Worm (Caenorhabditis elegans) whole organism, L4 larva: ENCODE measurements around the gene C26E1.2.
A peak's percentile ranks its signal among the peaks of the same experiment; 100 is the strongest.

Experiments
- F10B5.3 ChIP-seq: sonication (generic microtip); optimal IDR thresholded peaks from 2 replicates; lab custom pipeline; 2016; ENCODE audit warnings: mild to moderate bottlenecking, missing genetic modification characterization, missing compliant biosample characterization
- F44E2.7 ChIP-seq: fragments of 200-800 bp; sonication (Bioruptor generic); IDR thresholded peaks from 2 replicates; pipeline ENCODE4 v2.1.2; 2022; ENCODE audit warnings: missing genetic modification characterization, missing compliant biosample characterization
- T20F7.1 ChIP-seq: fragments of 200-800 bp; sonication (Bioruptor generic); optimal IDR thresholded peaks from 2 replicates; lab custom pipeline; 2018; ENCODE audit warnings: mild to moderate bottlenecking, missing genetic modification characterization, missing compliant biosample characterization
- aha-1 ChIP-seq: fragments of 150-350 bp; peaks from one replicate; lab custom pipeline; 2014; ENCODE audit warnings: missing biosample characterization, missing genetic modification characterization
- attf-4 ChIP-seq: sonication (generic microtip); optimal IDR thresholded peaks from 3 replicates; lab custom pipeline; 2017; ENCODE audit warnings: missing biosample characterization, missing genetic modification characterization
- ceh-20 ChIP-seq: fragments of 200-800 bp; sonication (Bioruptor generic); IDR thresholded peaks from 2 replicates; pipeline ENCODE4 v1.3.6; 2022; ENCODE audit warnings: missing genetic modification reagents, missing genetic modification characterization, missing compliant biosample characterization
- ceh-32 ChIP-seq: sonication (generic microtip); optimal IDR thresholded peaks from 2 replicates; lab custom pipeline; 2016; ENCODE audit warnings: mild to moderate bottlenecking, missing genetic modification characterization, missing compliant biosample characterization; ENCODE audit not compliant: poor library complexity
- ceh-62 ChIP-seq: sonication (generic microtip); optimal IDR thresholded peaks from 2 replicates; lab custom pipeline; 2017; ENCODE audit warnings: missing biosample characterization, missing genetic modification characterization
- ceh-82 ChIP-seq: sonication (generic microtip); optimal IDR thresholded peaks from 2 replicates; lab custom pipeline; 2017; ENCODE audit warnings: missing biosample characterization, missing genetic modification characterization
- daf-16 ChIP-seq, 3 experiments: sonication (generic microtip); optimal IDR thresholded peaks; 2 replicates each; lab custom pipeline; 2016 to 2017; ENCODE audit warnings: missing genetic modification characterization in 3 of 3, missing genetic modification reagents in 3 of 3, mild to moderate bottlenecking in 2 of 3, missing compliant biosample characterization in 2 of 3, missing biosample characterization in 1 of 3, moderate library complexity in 1 of 3
- dmd-6 ChIP-seq: fragments of 200-800 bp; sonication (Bioruptor generic); IDR thresholded peaks from 2 replicates; pipeline ENCODE4 v1.3.6; 2022; ENCODE audit warnings: missing genetic modification reagents, missing genetic modification characterization, missing compliant biosample characterization
- dmd-8 ChIP-seq: fragments of 200-800 bp; sonication (Bioruptor generic); IDR thresholded peaks from 2 replicates; pipeline ENCODE4 v1.3.6; 2022; ENCODE audit warnings: missing genetic modification characterization, missing compliant biosample characterization
- dmd-9 ChIP-seq: fragments of 200-800 bp; sonication (Bioruptor generic); IDR thresholded peaks from 2 replicates; pipeline ENCODE4 v1.3.6; 2022; ENCODE audit warnings: missing genetic modification reagents, missing genetic modification characterization, missing compliant biosample characterization
- dve-1 ChIP-seq: sonication (generic microtip); optimal IDR thresholded peaks from 2 replicates; lab custom pipeline; 2017; ENCODE audit warnings: antibody characterized with exemption, mild to moderate bottlenecking, missing genetic modification characterization, missing compliant biosample characterization; ENCODE audit not compliant: insufficient read depth
- egl-27 ChIP-seq: sonication (generic microtip); optimal IDR thresholded peaks from 3 replicates; lab custom pipeline; 2017; ENCODE audit warnings: missing biosample characterization, missing genetic modification reagents, missing genetic modification characterization
- fos-1 ChIP-seq: fragments of 150-350 bp; optimal IDR thresholded peaks from 2 replicates; lab custom pipeline; 2014; ENCODE audit warnings: missing biosample characterization, missing genetic modification characterization
- hif-1 ChIP-seq, 2 experiments: sonication (generic microtip); optimal IDR thresholded peaks; 2 replicates each; lab custom pipeline; 2016 to 2017; ENCODE audit warnings: missing compliant biosample characterization in 2 of 2, missing genetic modification characterization in 2 of 2, missing genetic modification reagents in 2 of 2, missing genotype in 2 of 2, mild to moderate bottlenecking in 1 of 2
- hmg-1.1 ChIP-seq: fragments of 200-800 bp; sonication (Bioruptor generic); IDR thresholded peaks from 2 replicates; pipeline ENCODE4 v1.3.6; 2022; ENCODE audit warnings: missing genetic modification reagents, missing genetic modification characterization, missing compliant biosample characterization
- lin-29 ChIP-seq: fragments of 200-800 bp; sonication (Bioruptor generic); IDR thresholded peaks from 2 replicates; pipeline ENCODE4 v1.3.6; 2022; ENCODE audit warnings: missing genetic modification reagents, missing genetic modification characterization, missing compliant biosample characterization
- lin-38 ChIP-seq: fragments of 200-800 bp; sonication (Bioruptor generic); IDR thresholded peaks from 2 replicates; pipeline ENCODE4 v1.3.6; 2022; ENCODE audit warnings: missing genetic modification reagents, missing genetic modification characterization, missing compliant biosample characterization
- lir-3 ChIP-seq: sonication (generic microtip); optimal IDR thresholded peaks from 2 replicates; lab custom pipeline; 2016; ENCODE audit warnings: mild to moderate bottlenecking, missing genetic modification characterization, missing compliant biosample characterization
- madf-5 ChIP-seq, 2 experiments: fragments of 200-800 bp; sonication (Bioruptor generic); IDR thresholded peaks; 2 replicates each; pipeline ENCODE4 v1.3.6; 2022; ENCODE audit warnings: missing compliant biosample characterization in 2 of 2, missing genetic modification characterization in 2 of 2
- mep-1 ChIP-seq: fragments of 150-350 bp; sonication (generic microtip); optimal IDR thresholded peaks from 3 replicates; lab custom pipeline; 2014; ENCODE audit warnings: missing biosample characterization, missing genetic modification characterization
- nhr-11 ChIP-seq: fragments of 150-350 bp; optimal IDR thresholded peaks from 2 replicates; lab custom pipeline; 2014; ENCODE audit warnings: missing biosample characterization, missing genetic modification characterization
- nhr-28 ChIP-seq: fragments of 150-350 bp; optimal IDR thresholded peaks from 2 replicates; lab custom pipeline; 2014; ENCODE audit warnings: missing biosample characterization, missing genetic modification characterization
- nhr-41 ChIP-seq: fragments of 200-800 bp; sonication (Bioruptor generic); IDR thresholded peaks from 2 replicates; pipeline ENCODE4 v1.3.6; 2022; ENCODE audit warnings: missing genetic modification reagents, missing genetic modification characterization, missing compliant biosample characterization
- nhr-48 ChIP-seq: sonication (generic microtip); optimal IDR thresholded peaks from 2 replicates; lab custom pipeline; 2016; ENCODE audit warnings: mild to moderate bottlenecking, missing genetic modification characterization, missing compliant biosample characterization
- nhr-76 ChIP-seq: fragments of 150-350 bp; optimal IDR thresholded peaks from 2 replicates; lab custom pipeline; 2014; ENCODE audit warnings: missing biosample characterization, missing genetic modification characterization
- pha-4 ChIP-seq, 2 experiments: fragments of 150-350 bp in 1 of 2; fragments of 200-800 bp in 1 of 2; sonication (Bioruptor generic) in 1 of 2; IDR thresholded peaks in 1 of 2; optimal IDR thresholded peaks in 1 of 2; 2 replicates each; pipeline versions ENCODE4 v1.3.6 to Lab custom; 2014 to 2022; ENCODE audit warnings: missing genetic modification characterization in 2 of 2, missing genetic modification reagents in 2 of 2, missing biosample characterization in 1 of 2, missing compliant biosample characterization in 1 of 2
- php-3 ChIP-seq: fragments of 200-800 bp; sonication (Bioruptor generic); IDR thresholded peaks from 2 replicates; pipeline ENCODE4 v1.3.6; 2022; ENCODE audit warnings: missing genetic modification reagents, missing genetic modification characterization, missing compliant biosample characterization
- pqm-1 ChIP-seq: sonication (generic microtip); optimal IDR thresholded peaks from 2 replicates; lab custom pipeline; 2017; ENCODE audit warnings: missing biosample characterization, missing genetic modification characterization
- saeg-2 ChIP-seq: fragments of 200-800 bp; sonication (Bioruptor generic); IDR thresholded peaks from 2 replicates; pipeline ENCODE4 v1.3.6; 2022; ENCODE audit warnings: missing genetic modification reagents, missing genetic modification characterization, missing compliant biosample characterization
- set-16 ChIP-seq: fragments of 200-800 bp; sonication (Bioruptor generic); IDR thresholded peaks from 2 replicates; pipeline ENCODE4 v1.3.6; 2022; ENCODE audit warnings: missing genetic modification reagents, missing genetic modification characterization, missing compliant biosample characterization
- snpc-4 ChIP-seq: fragments of 150-350 bp; optimal IDR thresholded peaks from 2 replicates; lab custom pipeline; 2014; ENCODE audit warnings: missing biosample characterization, missing genetic modification characterization
- unc-62 ChIP-seq, 3 experiments: fragments of 150-350 bp in 1 of 3; sonication (generic microtip); optimal IDR thresholded peaks in 2 of 3; peaks in 1 of 3; 1 replicate in 1 of 3; 2 replicates in 2 of 3; lab custom pipeline; 2014 to 2017; ENCODE audit warnings: missing biosample characterization in 3 of 3, missing genetic modification characterization in 3 of 3, missing genetic modification reagents in 3 of 3, missing genotype in 1 of 3
- zag-1 ChIP-seq: fragments of 150-350 bp; optimal IDR thresholded peaks from 2 replicates; lab custom pipeline; 2014; ENCODE audit warnings: missing biosample characterization, missing genetic modification characterization
- zfp-3 ChIP-seq: fragments of 200-800 bp; sonication (Bioruptor generic); conservative IDR thresholded peaks from 2 replicates; pipeline ENCODE4 v1.3.6; 2022; ENCODE audit warnings: missing genetic modification reagents, missing genetic modification characterization, missing compliant biosample characterization
- zip-11 ChIP-seq: fragments of 200-800 bp; sonication (Bioruptor generic); IDR thresholded peaks from 2 replicates; pipeline ENCODE4 v1.3.6; 2022; ENCODE audit warnings: missing genetic modification characterization, missing compliant biosample characterization
- zip-2 ChIP-seq: fragments of 150-350 bp; optimal IDR thresholded peaks from 2 replicates; lab custom pipeline; 2014; ENCODE audit warnings: missing biosample characterization, missing genetic modification characterization
- ztf-7 ChIP-seq: fragments of 150-350 bp; optimal IDR thresholded peaks from 2 replicates; lab custom pipeline; 2014; ENCODE audit warnings: missing biosample characterization, missing genetic modification characterization

The C26E1.2 gene

ce11 chrV:13317247-13317646 is 12.3 kb downstream of the C26E1.2 start:
- TF ChIP-seq set-16 (GFP tag; lab: Robert Waterston, UW) (peak; percentile 98), madf-5 (GFP tag; IDR thresholded peaks at IDR 0.05; lab: Robert Waterston, UW) (0 out of 4 replicates have a peak, but pooled peaks of 1 of the 2 experiments have one; percentile 7), dmd-8 (GFP tag; lab: Robert Waterston, UW) (0 out of 2 replicates have a peak, but pooled peaks have one; percentile 10)

ce11 chrV:13317911-13318502 is 13.1 kb downstream of the C26E1.2 start, which contains the start of the genes col-161 and srh-18:
col-161 (minus strand) TSS chrV:13318011.
srh-18 (plus strand) TSS chrV:13318452.
- no peak for TF ChIP-seq nhr-11 (tag; lab: Kevin White, UChicago)
- TF ChIP-seq aha-1 (tag; lab: Kevin White, UChicago), result peak; percentile 33

ce11 chrV:13320676-13321075 is 15.7 kb downstream of the C26E1.2 start, which contains the start of gene srh-15:
srh-15 (plus strand) TSS chrV:13320976.
- TF ChIP-seq hmg-1.1 (GFP tag; lab: Robert Waterston, UW), result no peak
- TF ChIP-seq unc-62 (GFP tag; optimal IDR thresholded peaks at IDR 0.05 in 1 of 2; lab: Kevin White, UChicago), result peak in 1 of 2 experiments; percentile 73
- TF ChIP-seq unc-62 (tag; optimal IDR thresholded peaks at IDR 0.05; lab: Kevin White, UChicago), result no peak
- TF ChIP-seq nhr-76 (tag; lab: Kevin White, UChicago), result no peak
- TF ChIP-seq set-16 (GFP tag; lab: Robert Waterston, UW), result no peak

- TF ChIP-seq ceh-62 (tag; lab: Kevin White, UChicago) (no peak), unc-62 (GFP tag; optimal IDR thresholded peaks at IDR 0.05 in 1 of 2; lab: Kevin White, UChicago) (peak in 1 of 2 experiments; percentile 3), unc-62 (tag; optimal IDR thresholded peaks at IDR 0.05; lab: Kevin White, UChicago) (no peak), ztf-7 (tag; lab: Kevin White, UChicago) (no peak), lir-3 (tag; lab: Kevin White, UChicago) (no peak), zfp-3 (no peak), ceh-82 (tag; lab: Kevin White, UChicago) (no peak), dmd-9 (GFP tag; lab: Robert Waterston, UW) (no peak), lin-29 (no peak), daf-16 (GFP tag; optimal IDR thresholded peaks at IDR 0.05; lab: Kevin White, UChicago) (no peak), daf-16 (tag; optimal IDR thresholded peaks at IDR 0.05; lab: Kevin White, UChicago) (peak; percentile 52), attf-4 (tag; lab: Kevin White, UChicago) (no peak), pqm-1 (tag; lab: Kevin White, UChicago) (peak; percentile 22), dve-1 (tag; lab: Kevin White, UChicago) (peak; percentile 11), zag-1 (tag; lab: Kevin White, UChicago) (no peak), F44E2.7 (GFP tag; lab: Robert Waterston, UW) (no peak), php-3 (GFP tag; lab: Robert Waterston, UW) (peak; percentile 90), zip-2 (tag; lab: Kevin White, UChicago) (no peak), ceh-20 (GFP tag; lab: Robert Waterston, UW) (no peak), ceh-32 (tag; lab: Kevin White, UChicago) (no peak), F10B5.3 (no peak), pha-4 (GFP tag; IDR thresholded peaks at IDR 0.05; lab: Robert Waterston, UW) (no peak), pha-4 (tag; optimal IDR thresholded peaks at IDR 0.05; lab: Kevin White, UChicago) (no peak), aha-1 (tag; lab: Kevin White, UChicago) (peak; percentile 56), egl-27 (tag; lab: Kevin White, UChicago) (no peak), lin-38 (GFP tag; lab: Robert Waterston, UW) (no peak), T20F7.1 (no peak), nhr-28 (peak; percentile 2), nhr-41 (no peak), saeg-2 (GFP tag; lab: Robert Waterston, UW) (no peak), zip-11 (GFP tag; lab: Robert Waterston, UW) (no peak), dmd-8 (GFP tag; lab: Robert Waterston, UW) (no peak), snpc-4 (tag; lab: Kevin White, UChicago) (no peak), nhr-48 (peak; percentile 9), dmd-6 (GFP tag; lab: Robert Waterston, UW) (peak; percentile 48), hif-1 (tag; optimal IDR thresholded peaks at IDR 0.05; lab: Kevin White, UChicago) (no peak), mep-1 (tag; lab: Kevin White, UChicago) (no peak), fos-1 (tag; lab: Kevin White, UChicago) (no peak)
Measured at ce11 chrV:13324933-13325760, 20.2 kb downstream of the C26E1.2 start, which contains the start of gene C50B6.7. C50B6.7 (minus strand) TSS chrV:13324983.
